Worm (Caenorhabditis elegans) whole organism, L4/young adult: ENCODE results near the gene F46B6.13.

Experiments
- W03F9.2 ChIP-seq: fragments of 150-350 bp; optimal IDR thresholded peaks from 2 replicates; lab custom pipeline; 2014; ENCODE audit warnings: missing biosample characterization, missing genetic modification characterization
- dao-5 ChIP-seq: sonication (generic microtip); optimal IDR thresholded peaks from 2 replicates; lab custom pipeline; 2016; ENCODE audit warnings: missing genotype, missing genetic modification characterization, moderate library complexity, missing compliant biosample characterization
- him-1 ChIP-seq: sonication (generic microtip); optimal IDR thresholded peaks from 2 replicates; lab custom pipeline; 2016; ENCODE audit warnings: missing genotype, missing genetic modification reagents, missing genetic modification characterization, missing compliant biosample characterization

Gene F46B6.13

ce11 chrV:9799076-9799475 is at the start of gene F46B6.13:
F46B6.13 (minus strand) TSS chrV:9799176.
- TF ChIP-seq him-1 (no peak), dao-5 (tag; lab: Kevin White, UChicago) (no peak), W03F9.2 (tag; lab: Kevin White, UChicago) (no peak)

ce11 chrV:9848576-9848975 is 49.6 kb upstream of the F46B6.13 start:
- TF ChIP-seq dao-5 (tag; lab: Kevin White, UChicago) (no peak), him-1 (no peak), W03F9.2 (tag; lab: Kevin White, UChicago) (no peak)

- no peak for TF ChIP-seq W03F9.2 (tag; lab: Kevin White, UChicago)
- TF ChIP-seq dao-5 (tag; lab: Kevin White, UChicago) = no peak
- no peak for TF ChIP-seq him-1
Observed at ce11 chrV:9843376-9843916, 44.5 kb upstream of the F46B6.13 start, which contains the start of gene sru-8. sru-8 (plus strand) TSS chrV:9843866.

ce11 chrV:9841376-9841775 is 42.4 kb upstream of the F46B6.13 start, which contains the start of gene sru-36:
sru-36 (plus strand) TSS chrV:9841676.
- TF ChIP-seq dao-5 (tag; lab: Kevin White, UChicago) = no peak
- no peak for TF ChIP-seq W03F9.2 (tag; lab: Kevin White, UChicago)
- no peak for TF ChIP-seq him-1

ce11 chrV:9837679-9838078 is 38.7 kb upstream of the F46B6.13 start, which contains the start of gene srsx-21:
srsx-21 (plus strand) TSS chrV:9837979.
- TF ChIP-seq W03F9.2 (tag; lab: Kevin White, UChicago) (no peak), him-1 (no peak), dao-5 (tag; lab: Kevin White, UChicago) (no peak)

- TF ChIP-seq him-1 = no peak
- no peak for TF ChIP-seq W03F9.2 (tag; lab: Kevin White, UChicago)
- TF ChIP-seq dao-5 (tag; lab: Kevin White, UChicago) = no peak
Observed at ce11 chrV:9835945-9836344, 37.0 kb upstream of the F46B6.13 start, which contains the start of gene sru-38. sru-38 (minus strand) TSS chrV:9836045.

- no peak for TF ChIP-seq dao-5 (tag; lab: Kevin White, UChicago)
- TF ChIP-seq him-1 = no peak
- no peak for TF ChIP-seq W03F9.2 (tag; lab: Kevin White, UChicago)
Observed at ce11 chrV:9833900-9834299, 34.9 kb upstream of the F46B6.13 start, which contains the start of gene sru-40. sru-40 (minus strand) TSS chrV:9834000.

- TF ChIP-seq him-1 (no peak), dao-5 (tag; lab: Kevin White, UChicago) (no peak), W03F9.2 (tag; lab: Kevin White, UChicago) (no peak)
Observed at ce11 chrV:9824149-9824548, 25.2 kb upstream of the F46B6.13 start, which contains the start of gene str-2. str-2 (minus strand) TSS chrV:9824249.

ce11 chrV:9821724-9822123 is 22.7 kb upstream of the F46B6.13 start, which contains the start of gene str-193:
str-193 (minus strand) TSS chrV:9821824.
- TF ChIP-seq him-1 = no peak
- TF ChIP-seq W03F9.2 (tag; lab: Kevin White, UChicago) = no peak
- TF ChIP-seq dao-5 (tag; lab: Kevin White, UChicago) = no peak

- no peak for TF ChIP-seq W03F9.2 (tag; lab: Kevin White, UChicago)
- TF ChIP-seq him-1 = no peak
- TF ChIP-seq dao-5 (tag; lab: Kevin White, UChicago) = no peak
Observed at ce11 chrV:9816390-9816789, 17.4 kb upstream of the F46B6.13 start, which contains the start of gene sru-31. sru-31 (plus strand) TSS chrV:9816690.

ce11 chrV:9813527-9813926 is 14.6 kb upstream of the F46B6.13 start, which contains the start of gene sru-30:
sru-30 (plus strand) TSS chrV:9813827.
- TF ChIP-seq dao-5 (tag; lab: Kevin White, UChicago) (no peak), him-1 (no peak), W03F9.2 (tag; lab: Kevin White, UChicago) (no peak)

ce11 chrV:9812216-9812615 is 13.2 kb upstream of the F46B6.13 start:
- no peak for TF ChIP-seq W03F9.2 (tag; lab: Kevin White, UChicago)
- TF ChIP-seq dao-5 (tag; lab: Kevin White, UChicago) = no peak
- no peak for TF ChIP-seq him-1

- TF ChIP-seq dao-5 (tag; lab: Kevin White, UChicago) (no peak), him-1 (no peak), W03F9.2 (tag; lab: Kevin White, UChicago) (no peak)
Observed at ce11 chrV:9811154-9811553, 12.2 kb upstream of the F46B6.13 start, which contains the start of gene sru-29. sru-29 (plus strand) TSS chrV:9811454.

ce11 chrV:9805161-9805560 is 6.2 kb upstream of the F46B6.13 start, which contains the start of gene sru-37:
sru-37 (plus strand) TSS chrV:9805461.
- TF ChIP-seq dao-5 (tag; lab: Kevin White, UChicago) (no peak), him-1 (no peak), W03F9.2 (tag; lab: Kevin White, UChicago) (no peak)
